Fruit fly (Drosophila melanogaster) whole organism, wandering third instar larva: ENCODE results near the gene CG34295.

Experiments
- CG32264 ChIP-seq: fragments of 200-800 bp; sonication (Bioruptor generic); optimal IDR thresholded peaks from 2 replicates; lab custom pipeline; 2016; ENCODE audit warnings: missing biosample characterization, missing genetic modification characterization
- CG9705 ChIP-seq: fragments of 200-800 bp; sonication (Bioruptor generic); optimal IDR thresholded peaks from 2 replicates; lab custom pipeline; 2018; ENCODE audit warnings: missing biosample characterization, mild to moderate bottlenecking, missing genetic modification characterization
- Dfd ChIP-seq: fragments of >200 bp; optimal IDR thresholded peaks from 2 replicates; lab custom pipeline; 2017; ENCODE audit warnings: missing biosample characterization, missing genetic modification characterization
- Hr78 ChIP-seq: fragments of >200 bp; optimal IDR thresholded peaks from 2 replicates; lab custom pipeline; 2017; ENCODE audit warnings: missing biosample characterization, missing genetic modification characterization
- br ChIP-seq: fragments of 200-800 bp; sonication (Bioruptor generic); optimal IDR thresholded peaks from 2 replicates; lab custom pipeline; 2016; ENCODE audit warnings: missing biosample characterization, missing genetic modification characterization
- dl ChIP-seq, 2 experiments: fragments of 175-275, 200-275 bp in 1 of 2; fragments of 200-275 bp in 1 of 2; sonication (Bioruptor generic); optimal IDR thresholded peaks; lab custom pipeline; 2018; ENCODE audit warnings: mild to moderate bottlenecking in 2 of 2, missing biosample characterization in 2 of 2, missing genetic modification characterization in 2 of 2, moderate library complexity in 2 of 2; ENCODE audit not compliant: partially characterized antibody in 2 of 2, insufficient read depth in 1 of 2
- dmrt93B ChIP-seq: fragments of 200-800 bp; sonication (Bioruptor generic); optimal IDR thresholded peaks from 2 replicates; lab custom pipeline; 2018; ENCODE audit warnings: missing biosample characterization, mild to moderate bottlenecking, missing genetic modification characterization
- h ChIP-seq: fragments of 200-800 bp; sonication (Bioruptor generic); optimal IDR thresholded peaks from 3 replicates; lab custom pipeline; 2016; ENCODE audit warnings: missing biosample characterization, mild to moderate bottlenecking, missing genetic modification characterization
- psq ChIP-seq: fragments of 200-800 bp; sonication (Bioruptor generic); optimal IDR thresholded peaks from 3 replicates; lab custom pipeline; 2017; ENCODE audit warnings: missing biosample characterization, mild to moderate bottlenecking, missing genetic modification characterization, moderate library complexity
- rgr ChIP-seq: fragments of 200-800 bp; sonication (Bioruptor generic); optimal IDR thresholded peaks from 3 replicates; lab custom pipeline; 2016; ENCODE audit warnings: missing biosample characterization, mild to moderate bottlenecking, missing genetic modification characterization
- sage ChIP-seq: fragments of 200-800 bp; sonication (Bioruptor generic); optimal IDR thresholded peaks from 2 replicates; lab custom pipeline; 2016; ENCODE audit warnings: missing biosample characterization, mild to moderate bottlenecking, missing genetic modification characterization
- usp ChIP-seq: fragments of >200 bp; optimal IDR thresholded peaks from 2 replicates; lab custom pipeline; 2017; ENCODE audit warnings: missing biosample characterization, missing genetic modification characterization
- woc ChIP-seq: sonication (Bioruptor generic); optimal IDR thresholded peaks from 2 replicates; lab custom pipeline; 2016; ENCODE audit warnings: missing biosample characterization, mild to moderate bottlenecking, missing genetic modification characterization

DNA sequence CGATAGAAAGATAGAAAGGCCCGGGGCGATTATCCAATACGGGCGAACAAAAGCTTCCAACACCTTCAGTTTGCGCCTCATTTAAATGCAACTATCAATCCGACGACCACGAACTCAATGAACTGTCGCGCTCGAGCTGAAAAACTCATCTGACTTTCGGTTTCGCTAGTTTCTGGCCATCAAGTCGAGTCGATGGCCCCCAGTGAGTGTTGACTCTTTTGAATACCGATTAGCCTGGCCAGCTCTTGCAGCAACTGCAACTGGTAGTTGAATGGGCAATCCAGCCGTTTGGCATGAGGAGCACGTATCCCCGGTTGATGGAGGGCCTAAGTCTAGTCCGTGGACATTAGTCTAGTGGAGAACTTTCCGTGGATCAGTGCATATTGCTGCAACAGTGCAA, 37.8 kb downstream of the CG34295 start:
- TF ChIP-seq CG9705 (GFP tag; lab: Kevin White, UChicago) (no peak), psq (GFP tag; lab: Kevin White, UChicago) (no peak), br (GFP tag; lab: Kevin White, UChicago) (no peak), Dfd (GFP tag; lab: Kevin White, UChicago) (no peak), Hr78 (GFP tag; lab: Kevin White, UChicago) (no peak), CG32264 (GFP tag; lab: Kevin White, UChicago) (no peak), woc (GFP tag; lab: Kevin White, UChicago) (no peak), h (GFP tag; lab: Kevin White, UChicago) (no peak), sage (GFP tag; lab: Kevin White, UChicago) (no peak), rgr (GFP tag; lab: Kevin White, UChicago) (no peak), usp (GFP tag; lab: Kevin White, UChicago) (no peak), dmrt93B (GFP tag; lab: Kevin White, UChicago) (no peak), dl (GFP tag; optimal IDR thresholded peaks at IDR 0.05; lab: Kevin White, UChicago; ENCODE audit: insufficient read depth in 1 of 2, partially characterized antibody in 2 of 2) (no peak)
